Fruit fly (Drosophila melanogaster): Measurements from ENCODE around the gene M1BP.

Gene M1BP

DNA sequence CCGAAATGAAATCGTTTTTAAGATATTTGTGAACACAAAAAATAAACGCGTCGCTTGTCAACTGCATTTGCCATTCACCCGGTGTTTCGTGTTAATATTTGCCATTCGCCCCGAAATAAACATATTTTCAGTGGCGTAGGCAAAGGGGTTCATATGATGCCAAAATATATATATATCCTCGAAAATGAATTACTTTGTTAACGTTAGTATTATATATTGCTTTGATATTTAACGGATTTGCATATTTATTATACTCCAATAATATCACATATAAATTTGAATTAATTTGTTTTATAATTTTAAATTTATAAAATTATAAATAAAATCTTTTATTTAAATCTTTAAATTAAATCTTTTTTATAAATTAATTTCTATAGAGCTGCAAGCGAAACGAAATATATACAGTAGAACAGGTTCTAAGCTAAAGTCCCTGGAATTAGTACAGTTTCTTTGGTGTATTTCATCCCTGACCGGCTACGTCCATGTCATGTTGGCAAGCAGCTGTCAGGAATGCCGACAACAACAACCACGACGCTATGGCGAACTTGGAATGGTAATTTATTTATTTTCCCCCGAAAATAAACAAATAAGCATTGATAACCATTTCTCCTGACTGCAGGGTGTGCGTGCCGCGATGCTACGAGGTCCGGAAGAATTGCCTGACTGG is at the start of gene M1BP, which contains the start of gene CG8202 (continued):
- TF ChIP-seq CG4820 (GFP tag; optimal IDR thresholded peaks at IDR 0.05), result peak; percentile 86
- peak; percentile 8; the same call in 1 of the 2 replicates for TF ChIP-seq Taf1 (GFP tag; IDR thresholded peaks at IDR 0.05)
- TF ChIP-seq Oli (tag; optimal IDR thresholded peaks at IDR 0.05), result peak; percentile 92
- peak; percentile 43 for TF ChIP-seq CG10565 (GFP tag; optimal IDR thresholded peaks at IDR 0.05)
- TF ChIP-seq CG2712 (tag; optimal IDR thresholded peaks at IDR 0.05), result peak; percentile 95
- no peak for TF ChIP-seq pan (optimal IDR thresholded peaks at IDR 0.05)
- peak in 1 of 2 experiments; percentile 69 for TF ChIP-seq pan (GFP tag; optimal IDR thresholded peaks at IDR 0.05 in 1 of 2, IDR thresholded peaks at IDR 0.05 in 1 of 2)
- TF ChIP-seq scrt (GFP tag; optimal IDR thresholded peaks at IDR 0.05), result peak; percentile 21
- TF ChIP-seq trem (tag; optimal IDR thresholded peaks at IDR 0.05), result peak; percentile 87
- peak; percentile 97 for TF ChIP-seq CoRest (tag; optimal IDR thresholded peaks at IDR 0.05)
- TF ChIP-seq CG34224 (GFP tag; IDR thresholded peaks at IDR 0.05; ENCODE audit: partially characterized antibody), result no peak
- no peak for TF ChIP-seq CG33213 (GFP tag; optimal IDR thresholded peaks at IDR 0.05)
- peak; percentile 84 for TF ChIP-seq Blimp-1 (GFP tag; optimal IDR thresholded peaks at IDR 0.05)
- TF ChIP-seq Lim3 (GFP tag; IDR thresholded peaks at IDR 0.05), result no peak
- peak; percentile 94 for TF ChIP-seq grau (tag; optimal IDR thresholded peaks at IDR 0.05)
- peak; percentile 64 for TF ChIP-seq CG1529 (GFP tag; optimal IDR thresholded peaks at IDR 0.05)
- no peak for TF ChIP-seq sens-2 (GFP tag; IDR thresholded peaks at IDR 0.05)
- TF ChIP-seq CG17359 (tag; optimal IDR thresholded peaks at IDR 0.05), result peak; percentile 84
- TF ChIP-seq CG5953 (GFP tag; IDR thresholded peaks at IDR 0.05), result no peak
- no peak for TF ChIP-seq cas (GFP tag; IDR thresholded peaks at IDR 0.05)
- TF ChIP-seq vfl (GFP tag; optimal IDR thresholded peaks at IDR 0.05), result peak; percentile 0
- TF ChIP-seq CG10431 (GFP tag; optimal IDR thresholded peaks at IDR 0.05), result peak; percentile 80
- no peak for TF ChIP-seq CG12769 (tag; optimal IDR thresholded peaks at IDR 0.05)
- TF ChIP-seq slp2 (GFP tag; optimal IDR thresholded peaks at IDR 0.05), result peak; percentile 68
- no peak for TF ChIP-seq amos (GFP tag; IDR thresholded peaks at IDR 0.05; ENCODE audit: partially characterized antibody)
- no peak for TF ChIP-seq Dfd (GFP tag; optimal IDR thresholded peaks at IDR 0.05)
- no peak for TF ChIP-seq HLH4C (GFP tag; IDR thresholded peaks at IDR 0.05; ENCODE audit: partially characterized antibody)
- TF ChIP-seq CG6813 (GFP tag; optimal IDR thresholded peaks at IDR 0.05), result peak; percentile 81
- TF ChIP-seq lola (GFP tag; optimal IDR thresholded peaks at IDR 0.05), result peak in 1 of 3 experiments; percentile 96
- peak; percentile 87 for TF ChIP-seq CG11723 (GFP tag; optimal IDR thresholded peaks at IDR 0.05)
- peak; percentile 85 for TF ChIP-seq CG30431 (GFP tag; optimal IDR thresholded peaks at IDR 0.05)
- TF ChIP-seq sr (GFP tag; IDR thresholded peaks at IDR 0.05), result no peak
- TF ChIP-seq chif (GFP tag; optimal IDR thresholded peaks at IDR 0.05), result peak; percentile 8 to 67
- TF ChIP-seq Dip3 (GFP tag; optimal IDR thresholded peaks at IDR 0.05), result peak; percentile 13
- peak; percentile 90 for TF ChIP-seq bcd (GFP tag; optimal IDR thresholded peaks at IDR 0.05)
- 0 out of 2 replicates have a peak, but pooled peaks have one; percentile 39 for TF ChIP-seq stc (GFP tag; IDR thresholded peaks at IDR 0.05)
- TF ChIP-seq CG12299 (tag; optimal IDR thresholded peaks at IDR 0.05), result peak; percentile 78
- TF ChIP-seq bab2 (GFP tag; optimal IDR thresholded peaks at IDR 0.05), result peak; percentile 55
- peak; percentile 70; the same call in 2 of the 3 replicates for TF ChIP-seq CG11695 (GFP tag; IDR thresholded peaks at IDR 0.05)
- TF ChIP-seq CG7745 (tag; optimal IDR thresholded peaks at IDR 0.05), result no peak
- peak; percentile 93 for TF ChIP-seq CG3281 (GFP tag; optimal IDR thresholded peaks at IDR 0.05)

Data from whole organism, embryonic.